Worm (Caenorhabditis elegans) whole organism, L4/young adult: ENCODE data around the gene popl-1.

ENCODE experiments used
- W03F9.2 ChIP-seq: fragments of 150-350 bp; optimal IDR thresholded peaks from 2 replicates; lab custom pipeline; 2014; ENCODE audit warnings: missing biosample characterization, missing genetic modification characterization
- dao-5 ChIP-seq: sonication (generic microtip); optimal IDR thresholded peaks from 2 replicates; lab custom pipeline; 2016; ENCODE audit warnings: missing genotype, missing genetic modification characterization, moderate library complexity, missing compliant biosample characterization
- him-1 ChIP-seq: sonication (generic microtip); optimal IDR thresholded peaks from 2 replicates; lab custom pipeline; 2016; ENCODE audit warnings: missing genotype, missing genetic modification reagents, missing genetic modification characterization, missing compliant biosample characterization

- no peak for TF ChIP-seq dao-5
- TF ChIP-seq W03F9.2 (tag; lab: Kevin White, UChicago): no peak
- no peak for TF ChIP-seq him-1
Observed at ce11 chrIII:6380472-6380871, 50.3 kb downstream of the popl-1 start, which contains the start of gene C16A3.5.
